Fruit fly (Drosophila melanogaster): ENCODE measurements around the gene CG11563.
A peak's percentile ranks its signal among the peaks of the same experiment; 100 is the strongest.

Gene CG11563

dm6 chr3R:31704524-31705215 is 32.2 kb upstream of the CG11563 start (continued):
- TF ChIP-seq CG17328 (GFP tag; IDR thresholded peaks at IDR 0.05) (peak; percentile 80), CG6654 (GFP tag; optimal IDR thresholded peaks at IDR 0.05) (no peak), zen2 (GFP tag; IDR thresholded peaks at IDR 0.05; ENCODE audit: partially characterized antibody) (no peak), Oaz (GFP tag; IDR thresholded peaks at IDR 0.05) (no peak), slp2 (GFP tag; optimal IDR thresholded peaks at IDR 0.05) (no peak), CG34422 (GFP tag; IDR thresholded peaks at IDR 0.05) (no peak; the same call in 2 of the 3 replicates), wdn (GFP tag; IDR thresholded peaks at IDR 0.05) (no peak), sens (GFP tag) (peak; percentile 79), H2.0 (GFP tag; IDR thresholded peaks at IDR 0.05) (peak; percentile 18; the same call in 1 of the 2 replicates), kni (GFP tag; optimal IDR thresholded peaks at IDR 0.05) (no peak), CG12155 (GFP tag; optimal IDR thresholded peaks at IDR 0.05) (peak; percentile 23), gfzf (GFP tag; optimal IDR thresholded peaks at IDR 0.05) (no peak), stwl (tag; optimal IDR thresholded peaks at IDR 0.05) (peak; percentile 50), gsb-n (tag; optimal IDR thresholded peaks at IDR 0.05) (peak; percentile 51), sug (tag; optimal IDR thresholded peaks at IDR 0.05) (no peak), Chrac-16 (GFP tag; optimal IDR thresholded peaks at IDR 0.05) (peak; percentile 59), croc (GFP tag; conservative IDR thresholded peaks at IDR 0.05) (peak; percentile 53; the same call in 2 of the 3 replicates), MESR4 (GFP tag; optimal IDR thresholded peaks at IDR 0.05) (no peak), ERR (GFP tag; optimal IDR thresholded peaks at IDR 0.05) (no peak), ranshi (GFP tag; IDR thresholded peaks at IDR 0.05) (peak; percentile 39; the same call in 1 of the 2 replicates), NC2α (GFP tag; optimal IDR thresholded peaks at IDR 0.05) (no peak), pros (GFP tag; optimal IDR thresholded peaks at IDR 0.05) (peak; percentile 77), CG7372 (GFP tag; IDR thresholded peaks at IDR 0.05) (no peak), tgo (GFP tag; IDR thresholded peaks at IDR 0.05) (no peak; the same call in 2 of the 3 replicates), ara (GFP tag; IDR thresholded peaks at IDR 0.05) (peak; percentile 83), tio (GFP tag; optimal IDR thresholded peaks at IDR 0.05) (peak; percentile 28), nmo (GFP tag; optimal IDR thresholded peaks at IDR 0.05) (peak; percentile 61), Fer1 (GFP tag; optimal IDR thresholded peaks at IDR 0.05) (no peak), E2f2 (GFP tag; IDR thresholded peaks at IDR 0.05) (no peak), phol (tag; optimal IDR thresholded peaks at IDR 0.05) (peak; percentile 69), kay (GFP tag; optimal IDR thresholded peaks at IDR 0.05) (no peak), lmd (GFP tag; IDR thresholded peaks at IDR 0.05) (no peak; the same call in 1 of the 2 replicates), eyg (GFP tag; optimal IDR thresholded peaks at IDR 0.05) (no peak), zfh1 (GFP tag; IDR thresholded peaks at IDR 0.05) (peak; percentile 88), Abd-B (GFP tag; optimal IDR thresholded peaks at IDR 0.05) (peak; percentile 25), insv (GFP tag; optimal IDR thresholded peaks at IDR 0.05) (no peak), inv (GFP tag; IDR thresholded peaks at IDR 0.05; ENCODE audit: partially characterized antibody) (no peak), CG13424 (tag; optimal IDR thresholded peaks at IDR 0.05) (peak; percentile 30), ac (GFP tag; optimal IDR thresholded peaks at IDR 0.05) (peak; percentile 79), Tbp (GFP tag; optimal IDR thresholded peaks at IDR 0.05) (no peak), nom (GFP tag; optimal IDR thresholded peaks at IDR 0.05) (no peak), CG15601 (tag; optimal IDR thresholded peaks at IDR 0.05) (peak; percentile 24), CG31441 (GFP tag; IDR thresholded peaks at IDR 0.05) (peak; percentile 63), unc-4 (GFP tag; IDR thresholded peaks at IDR 0.05; ENCODE audit: partially characterized antibody) (no peak), esg (GFP tag; conservative IDR thresholded peaks at IDR 0.05) (0 out of 2 replicates have a peak, but pooled peaks have one; percentile 5), CG9817 (tag; optimal IDR thresholded peaks at IDR 0.05) (no peak), CG13287 (GFP tag; IDR thresholded peaks at IDR 0.05; ENCODE audit: partially characterized antibody) (no peak), CG5245 (GFP tag; optimal IDR thresholded peaks at IDR 0.05) (no peak), CG12942 (GFP tag; optimal IDR thresholded peaks at IDR 0.05) (no peak), dati (GFP tag; IDR thresholded peaks at IDR 0.05) (no peak)
